Worm (Caenorhabditis elegans) whole organism, L4/young adult: ENCODE results near the gene irld-22.

ENCODE experiments used
- W03F9.2 ChIP-seq: fragments of 150-350 bp; optimal IDR thresholded peaks from 2 replicates; lab custom pipeline; 2014; ENCODE audit warnings: missing biosample characterization, missing genetic modification characterization
- him-1 ChIP-seq: sonication (generic microtip); optimal IDR thresholded peaks from 2 replicates; lab custom pipeline; 2016; ENCODE audit warnings: missing genotype, missing genetic modification reagents, missing genetic modification characterization, missing compliant biosample characterization

ce11 chrV:3854847-3855246, 45.2 kb downstream of the irld-22 start, which contains the start of gene nhr-186:
- TF ChIP-seq W03F9.2 (tag; lab: Kevin White, UChicago) (no peak), him-1 (tag; lab: Kevin White, UChicago) (no peak)
